Worm (Caenorhabditis elegans) whole organism, early embryonic: ENCODE results near the gene mks-2.

Experiments
- B0310.2 ChIP-seq: sonication (generic microtip); optimal IDR thresholded peaks from 2 replicates; lab custom pipeline; 2016; ENCODE audit warnings: mild to moderate bottlenecking, missing genetic modification characterization, missing compliant biosample characterization
- F13C5.2 ChIP-seq: sonication (generic microtip); optimal IDR thresholded peaks from 2 replicates; lab custom pipeline; 2017; ENCODE audit warnings: mild to moderate bottlenecking, missing genetic modification characterization, inconsistent platforms, missing compliant biosample characterization
- aly-1 ChIP-seq: sonication (generic microtip); optimal IDR thresholded peaks from 2 replicates; lab custom pipeline; 2016; ENCODE audit warnings: missing genetic modification characterization, missing compliant biosample characterization
- ama-1 ChIP-seq: fragments of 150-350 bp; optimal IDR thresholded peaks from 2 replicates; lab custom pipeline; 2014
- ceh-13 ChIP-seq: fragments of 200-800 bp; sonication (Bioruptor generic); optimal IDR thresholded peaks from 2 replicates; lab custom pipeline; 2018; ENCODE audit warnings: mild to moderate bottlenecking, missing genetic modification characterization, missing compliant biosample characterization
- ceh-36 ChIP-seq: sonication (generic microtip); optimal IDR thresholded peaks from 2 replicates; lab custom pipeline; 2016; ENCODE audit warnings: missing genetic modification characterization, inconsistent platforms, missing compliant biosample characterization
- ets-7 ChIP-seq: sonication (generic microtip); optimal IDR thresholded peaks from 2 replicates; lab custom pipeline; 2016; ENCODE audit warnings: missing genotype, missing genetic modification characterization, missing compliant biosample characterization
- flt-1 ChIP-seq: fragments of 200-800 bp; sonication (Bioruptor generic); IDR thresholded peaks from 2 replicates; pipeline ENCODE4 v1.3.6; 2022; ENCODE audit warnings: missing genetic modification characterization, missing compliant biosample characterization
- hmbx-1 ChIP-seq: sonication (generic microtip); optimal IDR thresholded peaks from 2 replicates; lab custom pipeline; 2016; ENCODE audit warnings: mild to moderate bottlenecking, missing genetic modification characterization, missing compliant biosample characterization
- hmg-4 ChIP-seq: fragments of 200-800 bp; sonication (Bioruptor generic); optimal IDR thresholded peaks from 2 replicates; lab custom pipeline; 2018; ENCODE audit warnings: mild to moderate bottlenecking, missing genetic modification characterization, missing compliant biosample characterization
- hnd-1 ChIP-seq: sonication (generic microtip); optimal IDR thresholded peaks from 2 replicates; lab custom pipeline; 2016; ENCODE audit warnings: missing genetic modification characterization, missing compliant biosample characterization
- pes-1 ChIP-seq: fragments of 200-800 bp; sonication (Bioruptor generic); IDR thresholded peaks from 2 replicates; pipeline ENCODE4 v1.3.6; 2022; ENCODE audit warnings: missing genetic modification reagents, missing genetic modification characterization, missing compliant biosample characterization
- scrt-1 ChIP-seq: fragments of 200-800 bp; sonication (Bioruptor generic); IDR thresholded peaks from 2 replicates; pipeline ENCODE4 v1.3.6; 2022; ENCODE audit warnings: missing genetic modification characterization, missing compliant biosample characterization
- sea-1 ChIP-seq: fragments of 200-800 bp; sonication (Bioruptor generic); conservative IDR thresholded peaks from 2 replicates; pipeline ENCODE4 v1.3.6; 2022; ENCODE audit warnings: missing genetic modification characterization, missing compliant biosample characterization
- tbx-11 ChIP-seq: fragments of 200-800 bp; sonication (Bioruptor generic); IDR thresholded peaks from 2 replicates; pipeline ENCODE4 v1.3.6; 2022; ENCODE audit warnings: missing genetic modification characterization, missing compliant biosample characterization
- tbx-37 ChIP-seq: fragments of 200-800 bp; sonication (Bioruptor generic); conservative IDR thresholded peaks from 2 replicates; pipeline ENCODE4 v1.3.6; 2022; ENCODE audit warnings: missing genetic modification reagents, missing genetic modification characterization, missing compliant biosample characterization
- tra-4 ChIP-seq: sonication (generic microtip); optimal IDR thresholded peaks from 2 replicates; lab custom pipeline; 2017; ENCODE audit warnings: missing genetic modification characterization, missing compliant biosample characterization

The mks-2 gene

DNA sequence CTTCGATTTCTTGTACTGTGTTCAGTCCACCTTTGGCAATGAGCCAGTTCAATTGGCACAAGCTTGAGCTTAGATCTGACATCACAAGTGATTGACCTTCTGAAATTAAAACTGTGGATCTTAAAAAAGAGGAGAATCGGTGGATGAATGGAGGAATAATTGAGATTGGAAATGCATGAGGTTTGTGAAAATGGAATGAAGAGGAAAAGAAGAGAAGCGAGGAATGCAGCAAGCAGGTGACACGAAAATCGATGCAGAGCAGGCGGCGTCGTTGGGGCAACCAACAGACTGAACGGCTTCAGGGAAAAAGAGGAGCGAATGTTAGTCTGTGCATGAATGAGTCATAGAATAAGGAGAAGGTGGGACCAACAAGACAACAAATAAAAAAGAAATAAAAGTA lies 28.0 kb downstream of the mks-2 start, which contains the start of gene fkh-8:
fkh-8 (minus strand) TSS at position 101 of the 400 bp plus-strand sequence.
- TF ChIP-seq tbx-11 (GFP tag; lab: Robert Waterston, UW) (no peak), flt-1 (GFP tag; lab: Robert Waterston, UW) (no peak), ceh-13 (GFP tag; lab: Kevin White, UChicago) (no peak), scrt-1 (GFP tag; lab: Robert Waterston, UW) (no peak)

DNA sequence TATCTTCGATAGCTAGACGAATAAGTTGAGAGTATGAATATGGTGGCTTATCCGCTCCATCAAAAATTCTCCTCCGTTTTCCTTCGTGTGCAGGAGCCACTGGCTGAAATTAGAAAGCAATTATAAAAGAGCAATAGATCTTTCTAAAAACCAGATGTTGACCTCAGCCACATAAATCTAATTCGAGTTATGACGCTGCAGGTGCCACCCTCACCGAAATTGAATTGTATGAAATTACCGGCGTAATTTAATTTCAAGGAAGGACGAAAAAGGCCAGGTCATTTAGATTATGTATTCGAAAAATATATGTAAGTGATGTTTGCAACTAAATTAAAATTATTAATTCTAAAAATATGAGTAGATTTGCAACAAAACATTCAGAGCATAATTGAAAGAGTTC lies 28.5 kb downstream of the mks-2 start:
- TF ChIP-seq ama-1 (no peak), ceh-13 (GFP tag; lab: Kevin White, UChicago) (no peak), B0310.2 (tag; lab: Kevin White, UChicago) (no peak), hnd-1 (no peak), hmbx-1 (tag; lab: Kevin White, UChicago) (no peak), sea-1 (no peak), tra-4 (no peak), aly-1 (tag; lab: Kevin White, UChicago) (no peak), ets-7 (no peak), tbx-37 (GFP tag; lab: Robert Waterston, UW) (no peak), tbx-11 (GFP tag; lab: Robert Waterston, UW) (no peak), hmg-4 (GFP tag; lab: Kevin White, UChicago) (no peak)

- TF ChIP-seq hmbx-1 (tag; lab: Kevin White, UChicago) (no peak), aly-1 (tag; lab: Kevin White, UChicago) (no peak), ets-7 (no peak), hnd-1 (no peak), ama-1 (no peak)
These were observed 37.9 kb downstream of the mks-2 start for ce11 chrII:6181337-6181736.

ce11 chrII:6180552-6180951 lies 38.7 kb downstream of the mks-2 start:
- TF ChIP-seq tbx-37 (GFP tag; lab: Robert Waterston, UW) = no peak
- TF ChIP-seq tbx-11 (GFP tag; lab: Robert Waterston, UW) = no peak
- TF ChIP-seq scrt-1 (GFP tag; lab: Robert Waterston, UW) = no peak
- no peak for TF ChIP-seq flt-1 (GFP tag; lab: Robert Waterston, UW)
- TF ChIP-seq ceh-13 (GFP tag; lab: Kevin White, UChicago) = no peak
- no peak for TF ChIP-seq hnd-1
- TF ChIP-seq ets-7 = no peak
- no peak for TF ChIP-seq sea-1
- TF ChIP-seq pes-1 (GFP tag; lab: Robert Waterston, UW) = no peak
- TF ChIP-seq ceh-36 (tag; lab: Kevin White, UChicago) = no peak
- no peak for TF ChIP-seq tra-4
- TF ChIP-seq F13C5.2 = no peak
- no peak for TF ChIP-seq hmg-4 (GFP tag; lab: Kevin White, UChicago)
- TF ChIP-seq aly-1 (tag; lab: Kevin White, UChicago) = no peak

DNA sequence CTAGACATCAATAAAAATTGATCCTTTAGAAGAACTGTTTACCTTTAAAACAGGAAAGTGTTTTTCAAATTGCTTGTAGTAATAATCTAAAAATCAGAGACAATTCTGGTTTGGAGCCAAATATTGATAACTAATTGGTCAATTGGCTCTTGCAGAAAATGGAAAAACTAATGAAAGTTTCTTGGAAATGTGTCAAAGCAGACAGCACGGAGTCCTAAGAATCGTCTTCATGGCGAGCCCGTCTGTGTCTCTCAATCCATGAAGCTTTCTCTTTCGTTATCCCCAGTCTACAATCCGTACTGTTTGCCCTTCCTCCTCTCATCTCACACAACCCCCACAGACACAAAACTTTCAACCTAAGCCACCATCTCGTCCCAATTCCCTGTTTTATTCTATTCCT lies 39.7 kb downstream of the mks-2 start, which contains the start of gene F40H3.1:
F40H3.1 (plus strand) TSS at position 301 of the 400 bp plus-strand sequence.
- TF ChIP-seq tbx-11 (GFP tag; lab: Robert Waterston, UW) = no peak
- no peak for TF ChIP-seq hmg-4 (GFP tag; lab: Kevin White, UChicago)
- TF ChIP-seq pes-1 (GFP tag; lab: Robert Waterston, UW) = no peak
- TF ChIP-seq ama-1 = no peak
- TF ChIP-seq aly-1 (tag; lab: Kevin White, UChicago) = no peak
- no peak for TF ChIP-seq hmbx-1 (tag; lab: Kevin White, UChicago)
- TF ChIP-seq hnd-1 = no peak
- no peak for TF ChIP-seq tbx-37 (GFP tag; lab: Robert Waterston, UW)
- no peak for TF ChIP-seq ets-7
- TF ChIP-seq ceh-36 (tag; lab: Kevin White, UChicago) = no peak
- TF ChIP-seq B0310.2 (tag; lab: Kevin White, UChicago) = no peak
- no peak for TF ChIP-seq tra-4

ce11 chrII:6178743-6179129 lies 40.5 kb downstream of the mks-2 start:
- TF ChIP-seq B0310.2 (tag; lab: Kevin White, UChicago) (no peak), ceh-36 (tag; lab: Kevin White, UChicago) (no peak), aly-1 (tag; lab: Kevin White, UChicago) (no peak), tra-4 (no peak), hmbx-1 (tag; lab: Kevin White, UChicago) (no peak), ceh-13 (GFP tag; lab: Kevin White, UChicago) (no peak), hmg-4 (GFP tag; lab: Kevin White, UChicago) (no peak), ama-1 (no peak), flt-1 (GFP tag; lab: Robert Waterston, UW) (no peak), sea-1 (no peak), scrt-1 (GFP tag; lab: Robert Waterston, UW) (no peak), hnd-1 (no peak), tbx-37 (GFP tag; lab: Robert Waterston, UW) (no peak)

DNA sequence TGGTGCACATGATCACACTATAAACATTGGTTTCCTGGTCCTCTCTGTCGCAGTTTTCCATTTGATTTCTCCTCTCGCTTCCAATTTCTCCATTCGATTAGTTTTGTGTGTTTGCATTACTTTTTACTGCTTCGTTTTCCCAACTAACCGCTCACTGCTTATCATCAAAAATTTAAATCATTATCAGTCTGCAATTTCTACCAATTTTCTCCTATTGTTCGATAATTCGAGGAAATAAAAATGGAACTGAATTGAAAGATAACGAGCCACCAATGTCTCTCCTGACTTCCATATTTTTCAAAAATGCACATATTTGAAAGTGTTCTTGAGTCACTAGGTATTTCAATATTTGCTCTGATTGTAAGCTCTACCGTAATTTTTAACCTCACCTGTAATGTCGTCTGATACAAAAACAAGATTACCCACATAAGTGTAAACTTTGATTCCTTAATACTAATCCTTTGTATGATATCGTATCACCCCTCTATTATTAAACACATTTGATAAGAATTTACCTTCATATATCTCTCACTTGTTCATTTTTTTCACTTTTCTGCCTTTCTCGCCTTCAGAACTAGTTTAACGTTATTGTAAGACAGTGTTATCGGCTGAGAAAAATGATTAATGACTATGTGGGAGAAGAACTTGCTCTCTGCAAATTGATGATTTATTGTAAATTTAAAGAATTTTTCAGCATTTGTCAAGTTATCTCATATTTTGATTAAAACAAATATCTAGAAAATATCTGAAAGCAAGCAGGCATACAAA lies 41.1 kb downstream of the mks-2 start:
- TF ChIP-seq scrt-1 (GFP tag; lab: Robert Waterston, UW) (no peak), hmg-4 (GFP tag; lab: Kevin White, UChicago) (no peak), hnd-1 (no peak), B0310.2 (tag; lab: Kevin White, UChicago) (no peak), tbx-11 (GFP tag; lab: Robert Waterston, UW) (no peak), ets-7 (no peak), sea-1 (no peak), tra-4 (no peak), hmbx-1 (tag; lab: Kevin White, UChicago) (no peak), pes-1 (GFP tag; lab: Robert Waterston, UW) (no peak), ceh-36 (tag; lab: Kevin White, UChicago) (no peak), tbx-37 (GFP tag; lab: Robert Waterston, UW) (no peak), aly-1 (tag; lab: Kevin White, UChicago) (no peak)
